Worm (Caenorhabditis elegans) whole organism, L2 larva: ENCODE data around the gene twk-11.

Experiments used
- C34F6.9 ChIP-seq: fragments of 150-350 bp; optimal IDR thresholded peaks from 2 replicates; lab custom pipeline; 2014; ENCODE audit warnings: missing biosample characterization, missing genetic modification characterization
- F13H6.1 ChIP-seq: sonication (generic microtip); optimal IDR thresholded peaks from 2 replicates; lab custom pipeline; 2016; ENCODE audit warnings: missing genetic modification characterization, missing compliant biosample characterization
- R02D3.7 ChIP-seq: fragments of 150-350 bp; optimal IDR thresholded peaks from 2 replicates; lab custom pipeline; 2014; ENCODE audit warnings: missing biosample characterization, missing genetic modification characterization
- Y55F3AM.14 ChIP-seq: fragments of 200-800 bp; sonication (Bioruptor generic); optimal IDR thresholded peaks from 2 replicates; lab custom pipeline; 2018; ENCODE audit warnings: mild to moderate bottlenecking, missing genetic modification characterization, missing compliant biosample characterization
- ZK546.5 ChIP-seq: sonication (generic microtip); optimal IDR thresholded peaks from 2 replicates; lab custom pipeline; 2017; ENCODE audit warnings: missing biosample characterization, missing genetic modification characterization
- alr-1 ChIP-seq: fragments of 150-350 bp; optimal IDR thresholded peaks from 2 replicates; lab custom pipeline; 2014; ENCODE audit warnings: missing biosample characterization, missing genetic modification characterization
- aly-2 ChIP-seq: fragments of 150-350 bp; optimal IDR thresholded peaks from 2 replicates; lab custom pipeline; 2014; ENCODE audit warnings: missing biosample characterization, missing genetic modification characterization
- ama-1 ChIP-seq: fragments of 150-350 bp; optimal IDR thresholded peaks from 2 replicates; lab custom pipeline; 2018; ENCODE audit warnings: inconsistent platforms
- blmp-1 ChIP-seq: sonication (generic microtip); optimal IDR thresholded peaks from 2 replicates; lab custom pipeline; 2017; ENCODE audit warnings: missing genetic modification characterization, mild to moderate bottlenecking, missing compliant biosample characterization, antibody characterized with exemption, moderate library complexity; ENCODE audit not compliant: insufficient read depth
- ceh-82 ChIP-seq: fragments of 150-350 bp; optimal IDR thresholded peaks from 2 replicates; lab custom pipeline; 2014; ENCODE audit warnings: missing biosample characterization, missing genetic modification characterization
- dmd-4 ChIP-seq: sonication (generic microtip); optimal IDR thresholded peaks from 2 replicates; lab custom pipeline; 2017; ENCODE audit warnings: missing biosample characterization, missing genetic modification characterization
- egl-27 ChIP-seq: sonication (generic microtip); optimal IDR thresholded peaks from 3 replicates; lab custom pipeline; 2017; ENCODE audit warnings: missing biosample characterization, missing genetic modification reagents, missing genetic modification characterization
- elt-1 ChIP-seq: fragments of 150-350 bp; optimal IDR thresholded peaks from 2 replicates; lab custom pipeline; 2014; ENCODE audit warnings: missing biosample characterization, missing genetic modification characterization
- gmeb-1 ChIP-seq: fragments of 150-350 bp; optimal IDR thresholded peaks from 2 replicates; lab custom pipeline; 2014; ENCODE audit warnings: missing biosample characterization, missing genetic modification characterization
- lin-39 ChIP-seq: fragments of 150-350 bp; optimal IDR thresholded peaks from 2 replicates; lab custom pipeline; 2014; ENCODE audit warnings: missing biosample characterization, missing genetic modification reagents, missing genetic modification characterization
- lsy-2 ChIP-seq, 2 experiments: fragments of 150-350 bp in 1 of 2; sonication (generic microtip) in 1 of 2; optimal IDR thresholded peaks; 2 replicates each; lab custom pipeline; 2014 to 2017; ENCODE audit warnings: missing biosample characterization in 2 of 2, missing genetic modification characterization in 2 of 2
- mab-5 ChIP-seq: fragments of 150-350 bp; optimal IDR thresholded peaks from 2 replicates; lab custom pipeline; 2014; ENCODE audit warnings: missing biosample characterization, missing genetic modification characterization
- mdl-1 ChIP-seq, 2 experiments: fragments of 150-350 bp in 1 of 2; sonication (generic microtip) in 1 of 2; optimal IDR thresholded peaks; 2 replicates each; lab custom pipeline; 2017; ENCODE audit warnings: missing biosample characterization in 2 of 2, missing genetic modification characterization in 2 of 2
- nhr-10 ChIP-seq: sonication (generic microtip); optimal IDR thresholded peaks from 2 replicates; lab custom pipeline; 2017; ENCODE audit warnings: missing biosample characterization, missing genetic modification characterization
- nhr-11 ChIP-seq: fragments of 150-350 bp; optimal IDR thresholded peaks from 2 replicates; lab custom pipeline; 2014; ENCODE audit warnings: missing biosample characterization, missing genetic modification characterization
- nhr-12 ChIP-seq: fragments of 150-350 bp; optimal IDR thresholded peaks from 2 replicates; lab custom pipeline; 2014; ENCODE audit warnings: missing biosample characterization, missing genetic modification characterization
- nhr-129 ChIP-seq: fragments of 150-350 bp; optimal IDR thresholded peaks from 2 replicates; lab custom pipeline; 2014; ENCODE audit warnings: missing biosample characterization, missing genetic modification characterization
- nhr-23 ChIP-seq: fragments of 150-350 bp; optimal IDR thresholded peaks from 2 replicates; lab custom pipeline; 2014; ENCODE audit warnings: missing biosample characterization, missing genetic modification reagents, missing genetic modification characterization
- nhr-25 ChIP-seq: fragments of 150-350 bp; sonication (generic microtip); optimal IDR thresholded peaks from 3 replicates; lab custom pipeline; 2014; ENCODE audit warnings: missing biosample characterization, missing genetic modification characterization
- nhr-77 ChIP-seq: fragments of 150-350 bp; optimal IDR thresholded peaks from 2 replicates; lab custom pipeline; 2014; ENCODE audit warnings: missing biosample characterization, missing genetic modification characterization
- peb-1 ChIP-seq: fragments of 150-350 bp; optimal IDR thresholded peaks from 2 replicates; lab custom pipeline; 2014; ENCODE audit warnings: missing biosample characterization, missing genetic modification characterization
- sem-4 ChIP-seq: fragments of 150-350 bp; optimal IDR thresholded peaks from 2 replicates; lab custom pipeline; 2014; ENCODE audit warnings: missing biosample characterization, missing genetic modification reagents, missing genetic modification characterization
- sma-9 ChIP-seq, 2 experiments: fragments of 150-350 bp in 1 of 2; sonication (generic microtip) in 1 of 2; optimal IDR thresholded peaks; 2 replicates each; lab custom pipeline; 2014 to 2016; ENCODE audit warnings: missing genetic modification characterization in 2 of 2, mild to moderate bottlenecking in 1 of 2, missing biosample characterization in 1 of 2, missing compliant biosample characterization in 1 of 2, missing genetic modification reagents in 1 of 2, moderate library complexity in 1 of 2
- snpc-4 ChIP-seq: fragments of 150-350 bp; optimal IDR thresholded peaks from 2 replicates; lab custom pipeline; 2014; ENCODE audit warnings: missing biosample characterization, missing genetic modification characterization
- unc-39 ChIP-seq: fragments of 150-350 bp; optimal IDR thresholded peaks from 2 replicates; lab custom pipeline; 2014; ENCODE audit warnings: missing biosample characterization, missing genetic modification characterization
- unc-55 ChIP-seq: fragments of 150-350 bp; sonication (generic microtip); optimal IDR thresholded peaks from 3 replicates; lab custom pipeline; 2014; ENCODE audit warnings: missing biosample characterization, missing genetic modification reagents, missing genetic modification characterization
- unc-62 ChIP-seq: fragments of 150-350 bp; optimal IDR thresholded peaks from 2 replicates; lab custom pipeline; 2014; ENCODE audit warnings: missing biosample characterization, missing genetic modification reagents, missing genetic modification characterization
- zag-1 ChIP-seq: fragments of 150-350 bp; optimal IDR thresholded peaks from 2 replicates; lab custom pipeline; 2014; ENCODE audit warnings: missing biosample characterization, missing genetic modification characterization
- ztf-1 ChIP-seq: fragments of 200-800 bp; sonication (Bioruptor generic); conservative IDR thresholded peaks from 2 replicates; pipeline ENCODE4 v1.3.6; 2022; ENCODE audit warnings: missing genetic modification characterization, missing compliant biosample characterization
- ztf-11 ChIP-seq: sonication (generic microtip); optimal IDR thresholded peaks from 2 replicates; lab custom pipeline; 2017; ENCODE audit warnings: missing biosample characterization, missing genetic modification characterization
- ztf-4 ChIP-seq: fragments of 150-350 bp; optimal IDR thresholded peaks from 2 replicates; lab custom pipeline; 2014; ENCODE audit warnings: missing biosample characterization, missing genetic modification characterization

The twk-11 gene

DNA sequence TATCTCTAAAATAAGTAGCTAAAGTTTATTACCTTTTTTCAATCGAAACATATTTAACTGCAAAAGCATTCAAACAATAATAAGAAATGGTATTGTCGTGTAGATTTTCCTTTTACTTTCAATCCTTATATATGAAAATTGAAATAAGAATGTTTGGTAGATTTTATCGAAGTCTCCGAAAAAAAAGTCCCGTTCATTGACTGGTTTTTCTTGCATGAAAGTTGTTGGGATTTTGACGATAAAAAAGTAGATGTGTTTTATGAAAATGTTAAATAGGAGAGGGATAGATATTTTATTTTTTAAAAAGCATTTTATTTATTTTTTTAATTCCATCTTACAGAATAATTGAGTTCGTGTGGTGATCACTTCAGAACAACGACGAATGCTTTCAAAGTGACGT is 20.5 kb downstream of the twk-11 start, which contains the start of gene C33G8.13:
TSS of gene C33G8.13 (minus strand) at position 101 of the 400 bp plus-strand sequence.
- TF ChIP-seq nhr-129 (tag; lab: Kevin White, UChicago) (no peak), ama-1 (lab: Kevin White, UChicago) (no peak), nhr-10 (tag; lab: Kevin White, UChicago) (no peak), unc-55 (no peak), nhr-12 (no peak), alr-1 (tag; lab: Kevin White, UChicago) (no peak), C34F6.9 (tag; lab: Kevin White, UChicago) (no peak), nhr-23 (tag; lab: Kevin White, UChicago) (no peak)

DNA sequence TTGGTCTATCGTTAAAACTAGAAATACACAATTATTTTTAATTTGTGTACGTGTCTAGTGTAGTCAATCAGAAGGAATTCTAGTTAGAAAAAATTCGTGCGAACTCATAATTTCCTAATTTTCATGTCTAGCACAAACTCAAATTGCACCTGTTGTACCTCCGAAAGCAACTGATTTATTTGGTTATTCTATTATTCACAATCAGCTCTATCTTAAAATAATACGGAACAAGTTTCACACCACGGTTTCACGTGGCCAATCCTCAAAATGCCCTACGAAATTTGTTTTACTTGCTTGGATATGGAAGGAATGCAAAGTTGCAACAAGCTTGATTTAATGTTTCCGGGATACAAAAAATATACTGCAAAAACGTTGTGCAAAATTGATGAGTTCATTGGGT is 23.8 kb downstream of the twk-11 start, which contains the start of gene srw-127:
TSS of gene srw-127 (plus strand) at position 301 of the 400 bp plus-strand sequence.
- TF ChIP-seq nhr-12: no peak
- TF ChIP-seq lin-39 (tag; lab: Kevin White, UChicago): no peak
- no peak for TF ChIP-seq ZK546.5 (tag; lab: Kevin White, UChicago)
- TF ChIP-seq, all 48 proteins: peak for 0

DNA sequence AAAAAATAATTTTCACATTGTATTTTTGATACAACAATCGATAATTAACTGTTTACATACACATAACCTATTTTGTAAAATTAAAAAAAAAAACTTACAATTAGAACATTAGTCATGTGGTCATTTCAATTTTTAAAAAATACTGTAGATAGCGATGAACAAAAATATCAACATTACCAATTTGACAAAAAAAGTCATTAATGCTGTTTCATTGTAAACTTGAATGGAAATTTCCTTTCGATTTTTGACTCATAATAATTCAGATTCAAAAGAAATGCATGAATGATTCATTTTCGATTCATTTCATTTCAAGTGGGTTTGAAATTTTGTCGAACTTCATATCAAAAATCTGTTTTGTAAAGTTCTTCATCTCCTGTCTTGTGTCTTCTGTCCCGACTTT is 26.9 kb downstream of the twk-11 start, which contains the start of gene C33G8.2:
TSS of gene C33G8.2 (plus strand) at position 301 of the 400 bp plus-strand sequence.
- TF ChIP-seq ztf-1 (GFP tag; lab: Robert Waterston, UW): no peak
- TF ChIP-seq aly-2: no peak
- no peak for TF ChIP-seq ztf-4 (tag; lab: Kevin White, UChicago)
- no peak for TF ChIP-seq sem-4 (tag; lab: Kevin White, UChicago)
- no peak for TF ChIP-seq R02D3.7 (tag; lab: Kevin White, UChicago)
- no peak for TF ChIP-seq elt-1 (tag; lab: Kevin White, UChicago)
- TF ChIP-seq unc-55: no peak
- no peak for TF ChIP-seq lin-39 (tag; lab: Kevin White, UChicago)
- TF ChIP-seq unc-39 (tag; lab: Kevin White, UChicago): no peak

DNA sequence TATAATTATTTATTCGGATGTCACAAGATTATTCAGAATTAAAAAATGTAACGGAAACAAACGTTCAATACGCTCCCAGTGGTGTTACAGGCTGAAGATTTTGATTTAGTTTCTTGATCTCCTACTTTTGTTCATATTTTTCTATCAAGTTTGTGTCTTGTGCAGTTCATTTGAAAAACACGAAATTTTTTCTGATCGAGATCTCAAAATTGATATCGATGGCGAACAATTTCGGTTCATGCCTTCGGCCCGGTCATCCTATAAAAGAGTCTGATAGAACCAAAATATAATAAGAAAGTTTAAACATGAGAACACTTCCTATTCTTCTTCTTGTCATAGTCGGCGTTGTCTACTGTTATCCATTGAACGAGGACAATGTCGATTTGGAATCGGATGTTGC is 29.1 kb downstream of the twk-11 start, which contains the start of gene drd-10:
TSS of gene drd-10 (plus strand) at position 301 of the 400 bp plus-strand sequence.
- no peak for TF ChIP-seq R02D3.7 (tag; lab: Kevin White, UChicago)
- no peak for TF ChIP-seq snpc-4 (tag; lab: Kevin White, UChicago)

DNA sequence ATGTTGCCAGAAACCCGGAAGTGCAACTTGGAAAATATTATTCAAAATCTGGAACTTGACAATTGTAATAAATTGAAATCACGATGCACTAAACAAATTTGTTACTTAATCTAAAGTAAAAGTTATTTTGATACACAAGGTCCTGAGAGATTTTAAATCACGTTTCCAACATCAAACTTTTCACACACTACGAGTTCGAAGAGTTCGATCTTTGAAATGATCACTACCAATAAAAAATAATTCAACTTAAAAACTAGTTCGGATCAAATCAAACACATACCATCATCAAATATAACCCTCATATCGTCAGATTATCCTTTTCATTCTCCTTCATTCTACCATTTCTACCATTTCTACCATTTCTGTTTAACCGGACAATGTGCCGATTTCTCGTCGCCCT is 30.4 kb downstream of the twk-11 start, which contains the start of gene spig-10:
TSS of gene spig-10 (plus strand) at position 301 of the 400 bp plus-strand sequence.
- TF ChIP-seq blmp-1 (tag; lab: Kevin White, UChicago): no peak
- TF ChIP-seq lsy-2 (tag; optimal IDR thresholded peaks at IDR 0.05; lab: Kevin White, UChicago): no peak
- no peak for TF ChIP-seq mab-5 (tag; lab: Kevin White, UChicago)
- TF ChIP-seq alr-1 (tag; lab: Kevin White, UChicago): no peak
- TF ChIP-seq nhr-77 (tag; lab: Kevin White, UChicago): no peak
- no peak for TF ChIP-seq nhr-12
- no peak for TF ChIP-seq nhr-129 (tag; lab: Kevin White, UChicago)
- no peak for TF ChIP-seq sma-9 (GFP tag; optimal IDR thresholded peaks at IDR 0.05; lab: Kevin White, UChicago)
- TF ChIP-seq sma-9 (tag; optimal IDR thresholded peaks at IDR 0.05; lab: Kevin White, UChicago): no peak
- no peak for TF ChIP-seq ceh-82 (tag; lab: Kevin White, UChicago)
- no peak for TF ChIP-seq F13H6.1 (tag; lab: Kevin White, UChicago)
- TF ChIP-seq gmeb-1 (tag; lab: Kevin White, UChicago): no peak
- TF ChIP-seq ztf-11 (tag; lab: Kevin White, UChicago): no peak
- no peak for TF ChIP-seq unc-62 (GFP tag; lab: Kevin White, UChicago)
- TF ChIP-seq aly-2: no peak
- no peak for TF ChIP-seq mdl-1 (tag; optimal IDR thresholded peaks at IDR 0.05; lab: Kevin White, UChicago)
- TF ChIP-seq Y55F3AM.14 (GFP tag; lab: Kevin White, UChicago): no peak

ce11 chrV:7003850-7004249 is 32.5 kb downstream of the twk-11 start, which contains the start of gene srab-4:
Gene srab-4 (plus strand): TSS chrV:7004150.
- TF ChIP-seq ceh-82 (tag; lab: Kevin White, UChicago) (no peak), nhr-25 (tag; lab: Kevin White, UChicago) (no peak), unc-55 (no peak), egl-27 (tag; lab: Kevin White, UChicago) (no peak), ztf-4 (tag; lab: Kevin White, UChicago) (no peak), nhr-11 (tag; lab: Kevin White, UChicago) (no peak), dmd-4 (tag; lab: Kevin White, UChicago) (no peak), blmp-1 (tag; lab: Kevin White, UChicago) (no peak), lin-39 (tag; lab: Kevin White, UChicago) (no peak), zag-1 (tag; lab: Kevin White, UChicago) (no peak), gmeb-1 (tag; lab: Kevin White, UChicago) (no peak), sma-9 (GFP tag; optimal IDR thresholded peaks at IDR 0.05; lab: Kevin White, UChicago) (no peak), sma-9 (tag; optimal IDR thresholded peaks at IDR 0.05; lab: Kevin White, UChicago) (no peak), ztf-1 (GFP tag; lab: Robert Waterston, UW) (no peak), peb-1 (tag; lab: Kevin White, UChicago) (no peak), R02D3.7 (tag; lab: Kevin White, UChicago) (no peak), Y55F3AM.14 (GFP tag; lab: Kevin White, UChicago) (no peak)
